Fruit fly (Drosophila melanogaster) whole organism, wandering third instar larva: Measurements from ENCODE around the gene CG14265.

Source experiments
- N ChIP-seq: fragments of >200 bp; optimal IDR thresholded peaks from 2 replicates; lab custom pipeline; 2018; ENCODE audit warnings: missing biosample characterization, missing external identifiers, missing genetic modification characterization
- pan ChIP-seq: fragments of >200 bp; optimal IDR thresholded peaks from 2 replicates; lab custom pipeline; 2017
- rgr ChIP-seq: fragments of 200-800 bp; sonication (Bioruptor generic); optimal IDR thresholded peaks from 3 replicates; lab custom pipeline; 2016; ENCODE audit warnings: missing biosample characterization, mild to moderate bottlenecking, missing genetic modification characterization
- usp ChIP-seq: fragments of >200 bp; optimal IDR thresholded peaks from 2 replicates; lab custom pipeline; 2017; ENCODE audit warnings: missing biosample characterization, missing genetic modification characterization
- woc ChIP-seq: sonication (Bioruptor generic); optimal IDR thresholded peaks from 2 replicates; lab custom pipeline; 2016; ENCODE audit warnings: missing biosample characterization, mild to moderate bottlenecking, missing genetic modification characterization

dm6 chrX:3188419-3188818, 48.1 kb downstream of the CG14265 start:
- TF ChIP-seq usp (no peak), N (GFP tag; lab: Kevin White, UChicago) (no peak), woc (GFP tag; lab: Kevin White, UChicago) (no peak), rgr (GFP tag; lab: Kevin White, UChicago) (no peak), pan (lab: Kevin White, UChicago) (no peak)
